Fruit fly (Drosophila melanogaster): Measurements from ENCODE around the gene CG9676.

DNA sequence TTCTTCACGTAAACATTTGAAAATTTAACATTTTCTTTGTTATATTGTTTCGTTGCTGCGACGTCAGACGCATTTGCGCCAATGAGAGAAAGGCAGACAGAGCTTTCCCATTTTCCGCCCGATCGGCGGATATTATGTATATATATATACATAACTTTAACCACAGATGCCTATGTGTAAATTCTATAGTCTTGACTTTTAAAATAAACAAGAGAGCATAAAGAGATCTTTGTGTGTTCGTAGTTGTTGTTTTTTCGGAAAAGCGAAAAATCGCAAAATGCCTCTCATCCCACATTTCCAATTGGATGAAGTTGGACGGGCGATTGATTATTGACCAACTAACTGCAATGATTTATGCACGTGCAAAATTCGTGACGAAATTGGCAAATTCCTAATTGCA is 23.3 kb downstream of the CG9676 start, which contains the start of gene CG13012:
- TF ChIP-seq CTCF (optimal IDR thresholded peaks at IDR 0.05): no peak
- no peak for TF ChIP-seq CG8478 (optimal IDR thresholded peaks at IDR 0.05)

Measured in S2 (cell line).